Comparison of ENCODE assay signal across 4 worm cellular contexts in the genomic region with DNA sequence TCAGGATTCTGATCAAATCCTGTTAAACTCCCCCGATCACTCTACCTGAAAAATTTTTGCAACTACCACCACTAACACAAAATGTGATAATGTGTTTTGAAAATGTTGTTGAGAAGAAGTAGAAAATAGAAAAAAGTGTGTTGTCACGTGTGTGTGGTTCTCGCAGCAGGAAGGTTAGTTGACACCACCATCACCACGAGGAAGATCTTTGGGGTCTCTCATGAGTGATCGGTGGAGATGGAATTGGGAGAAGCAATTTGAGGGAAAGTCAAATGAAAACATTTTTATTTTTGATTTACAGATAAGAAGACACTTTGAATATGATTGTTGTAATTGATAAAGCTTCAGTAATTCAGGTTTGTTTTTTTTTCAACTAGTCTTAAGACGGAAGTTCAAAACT.
TF ChIP-seq lines count a peak whose summit lies in the region.

No protein-coding gene starts in this region.

TF ChIP-seq in whole organism, L1 larva, 84 proteins besides CTCF, POLR2A, EP300 and RAD21 (continued from another document):
- peak; percentile 53 to 64 for TF ChIP-seq lsy-2 (tag; optimal IDR thresholded peaks at IDR 0.05; lab: Kevin White, UChicago)
- peak; percentile 88 for TF ChIP-seq nhr-71 (tag; optimal IDR thresholded peaks at IDR 0.05; lab: Kevin White, UChicago)
- TF ChIP-seq jun-1 (tag; optimal IDR thresholded peaks at IDR 0.05; lab: Kevin White, UChicago): no peak
- TF ChIP-seq nhr-85 (tag; lab: Kevin White, UChicago): peak; percentile 91
- TF ChIP-seq rnt-1 (tag; optimal IDR thresholded peaks at IDR 0.05; lab: Kevin White, UChicago): peak; percentile 77
- TF ChIP-seq elt-3 (tag; optimal IDR thresholded peaks at IDR 0.05; lab: Kevin White, UChicago): peak in 2 of 6 experiments; percentile 33 to 78
- TF ChIP-seq nhr-20 (tag; optimal IDR thresholded peaks at IDR 0.05; lab: Kevin White, UChicago): peak; percentile 92
- TF ChIP-seq ztf-4 (tag; optimal IDR thresholded peaks at IDR 0.05; lab: Kevin White, UChicago): peak; percentile 80
- no peak for TF ChIP-seq ceh-82 (tag; optimal IDR thresholded peaks at IDR 0.05; lab: Kevin White, UChicago)
- peak; percentile 24 for TF ChIP-seq pax-3 (tag; optimal IDR thresholded peaks at IDR 0.05; lab: Kevin White, UChicago)
- TF ChIP-seq nhr-237 (tag; optimal IDR thresholded peaks at IDR 0.05; lab: Kevin White, UChicago): no peak
- TF ChIP-seq nhr-19 (GFP tag; conservative IDR thresholded peaks at IDR 0.05; lab: Robert Waterston, UW): peak; percentile 90
- peak; percentile 57 for TF ChIP-seq lir-3 (tag; optimal IDR thresholded peaks at IDR 0.05; lab: Kevin White, UChicago; ENCODE audit: poor library complexity)
- peak in 1 of 2 experiments; percentile 92 for TF ChIP-seq mdl-1 (tag; optimal IDR thresholded peaks at IDR 0.05; lab: Kevin White, UChicago)
- peak; percentile 81 for TF ChIP-seq unc-130 (tag; optimal IDR thresholded peaks at IDR 0.05; lab: Kevin White, UChicago)
- peak; percentile 12 for TF ChIP-seq lin-39 (tag; optimal IDR thresholded peaks at IDR 0.05; lab: Kevin White, UChicago)
- TF ChIP-seq aly-2 (tag; optimal IDR thresholded peaks at IDR 0.05; lab: Kevin White, UChicago): no peak
- TF ChIP-seq ceh-63 (GFP tag; optimal IDR thresholded peaks at IDR 0.05; lab: Kevin White, UChicago): no peak
- peak; percentile 34 to 65 for TF ChIP-seq lin-35 (GFP tag; optimal IDR thresholded peaks at IDR 0.05; lab: Kevin White, UChicago)
- peak; percentile 86 for TF ChIP-seq blmp-1 (tag; optimal IDR thresholded peaks at IDR 0.05; lab: Kevin White, UChicago)
- TF ChIP-seq ama-1 (optimal IDR thresholded peaks at IDR 0.05; lab: Kevin White, UChicago): peak; percentile 68
- peak; percentile 53 for TF ChIP-seq C16A3.4 (tag; optimal IDR thresholded peaks at IDR 0.05; lab: Kevin White, UChicago)
- TF ChIP-seq mab-9 (GFP tag; IDR thresholded peaks at IDR 0.05; lab: Robert Waterston, UW): no peak
- TF ChIP-seq tbx-2 (tag; optimal IDR thresholded peaks at IDR 0.05; lab: Kevin White, UChicago): peak; percentile 49
- peak; percentile 72 for TF ChIP-seq vab-15 (tag; optimal IDR thresholded peaks at IDR 0.05; lab: Kevin White, UChicago)

TF ChIP-seq in whole organism, L2 larva, 48 proteins besides CTCF, POLR2A, EP300 and RAD21 (continued from another document):
- TF ChIP-seq nhr-129 (tag; optimal IDR thresholded peaks at IDR 0.05; lab: Kevin White, UChicago): peak; percentile 86
- TF ChIP-seq nhr-6 (tag; optimal IDR thresholded peaks at IDR 0.05; lab: Kevin White, UChicago): peak; percentile 27
- no peak for TF ChIP-seq alr-1 (tag; optimal IDR thresholded peaks at IDR 0.05; lab: Kevin White, UChicago)
- peak in 1 of 2 experiments; percentile 60 for TF ChIP-seq lsy-2 (tag; optimal IDR thresholded peaks at IDR 0.05; lab: Kevin White, UChicago)
- TF ChIP-seq nhr-21 (tag; optimal IDR thresholded peaks at IDR 0.05; lab: Kevin White, UChicago): peak; percentile 12
- TF ChIP-seq sma-3 (GFP tag; optimal IDR thresholded peaks at IDR 0.05; lab: Kevin White, UChicago): peak; percentile 17
- peak; percentile 54 for TF ChIP-seq gmeb-1 (tag; optimal IDR thresholded peaks at IDR 0.05; lab: Kevin White, UChicago)

TF ChIP-seq in whole organism, L3 larva, 47 proteins besides CTCF, POLR2A, EP300 and RAD21 (continued from another document):
- TF ChIP-seq jun-1 (tag; optimal IDR thresholded peaks at IDR 0.05; lab: Kevin White, UChicago): peak; percentile 41
- no peak for TF ChIP-seq ceh-82 (tag; optimal IDR thresholded peaks at IDR 0.05; lab: Kevin White, UChicago)
- TF ChIP-seq elt-2 (tag; optimal IDR thresholded peaks at IDR 0.05; lab: Kevin White, UChicago): peak; percentile 53
- no peak for TF ChIP-seq lin-15B (tag; optimal IDR thresholded peaks at IDR 0.05; lab: Kevin White, UChicago)
- TF ChIP-seq nfya-1 (tag; optimal IDR thresholded peaks at IDR 0.05; lab: Kevin White, UChicago; ENCODE audit: insufficient read depth): peak; percentile 26
- no peak for TF ChIP-seq ceh-16 (tag; optimal IDR thresholded peaks at IDR 0.05; lab: Kevin White, UChicago)
- TF ChIP-seq fkh-10 (GFP tag; optimal IDR thresholded peaks at IDR 0.05; lab: Kevin White, UChicago): no peak
- TF ChIP-seq zag-1 (tag; optimal IDR thresholded peaks at IDR 0.05; lab: Kevin White, UChicago): no peak
- TF ChIP-seq R02D3.7 (tag; optimal IDR thresholded peaks at IDR 0.05; lab: Kevin White, UChicago): no peak
- no peak for TF ChIP-seq nhr-237 (tag; optimal IDR thresholded peaks at IDR 0.05; lab: Kevin White, UChicago)
- no peak for TF ChIP-seq daf-12 (tag; optimal IDR thresholded peaks at IDR 0.05; lab: Kevin White, UChicago)
- no peak for TF ChIP-seq ceh-9 (tag; optimal IDR thresholded peaks at IDR 0.05; lab: Kevin White, UChicago)
- no peak for TF ChIP-seq nhr-76 (tag; optimal IDR thresholded peaks at IDR 0.05; lab: Kevin White, UChicago)
- no peak for TF ChIP-seq fos-1 (tag; optimal IDR thresholded peaks at IDR 0.05; lab: Kevin White, UChicago)
- TF ChIP-seq nhr-43 (tag; optimal IDR thresholded peaks at IDR 0.05; lab: Kevin White, UChicago; ENCODE audit: poor library complexity, severe bottlenecking): peak; percentile 68
- no peak for TF ChIP-seq aly-2 (tag; optimal IDR thresholded peaks at IDR 0.05; lab: Kevin White, UChicago)
- no peak for TF ChIP-seq ceh-28 (tag; optimal IDR thresholded peaks at IDR 0.05; lab: Kevin White, UChicago)
- no peak for TF ChIP-seq snpc-4 (tag; optimal IDR thresholded peaks at IDR 0.05; lab: Kevin White, UChicago)
- no peak for TF ChIP-seq eor-1 (tag; optimal IDR thresholded peaks at IDR 0.05; lab: Kevin White, UChicago)
- peak; percentile 16 for TF ChIP-seq pha-4 (tag; optimal IDR thresholded peaks at IDR 0.05; lab: Kevin White, UChicago)
- TF ChIP-seq ama-1 (optimal IDR thresholded peaks at IDR 0.05; lab: Kevin White, UChicago): peak; percentile 77
- no peak for TF ChIP-seq nhr-12 (tag; optimal IDR thresholded peaks at IDR 0.05; lab: Kevin White, UChicago)
- no peak for TF ChIP-seq egl-5 (tag; optimal IDR thresholded peaks at IDR 0.05; lab: Kevin White, UChicago)
- TF ChIP-seq lsy-12 (tag; optimal IDR thresholded peaks at IDR 0.05; lab: Kevin White, UChicago): no peak
- TF ChIP-seq skn-1 (tag; optimal IDR thresholded peaks at IDR 0.05; lab: Kevin White, UChicago): no peak
- TF ChIP-seq pqm-1 (tag; optimal IDR thresholded peaks at IDR 0.05; lab: Kevin White, UChicago): peak; percentile 45
TF ChIP-seq in whole organism, L3 larva: peak in this region for 12.

TF ChIP-seq in whole organism, L4 larva, 104 proteins besides CTCF, POLR2A, EP300 and RAD21 (continued from another document):
- TF ChIP-seq lin-38 (GFP tag; IDR thresholded peaks at IDR 0.05; lab: Robert Waterston, UW) (no peak), pqm-1 (tag; optimal IDR thresholded peaks at IDR 0.05; lab: Kevin White, UChicago) (no peak), F26F4.8 (GFP tag; conservative IDR thresholded peaks at IDR 0.05; lab: Robert Waterston, UW) (no peak), F44E2.7 (GFP tag; IDR thresholded peaks at IDR 0.05; lab: Robert Waterston, UW) (no peak), lin-15B (tag; optimal IDR thresholded peaks at IDR 0.05; lab: Kevin White, UChicago) (no peak), daf-16 (GFP tag; optimal IDR thresholded peaks at IDR 0.05; lab: Kevin White, UChicago) (peak in 1 of 2 experiments; percentile 83), daf-16 (tag; optimal IDR thresholded peaks at IDR 0.05; lab: Kevin White, UChicago) (peak; percentile 62), mdt-29 (GFP tag; IDR thresholded peaks at IDR 0.05; lab: Robert Waterston, UW) (no peak), ceh-20 (GFP tag; IDR thresholded peaks at IDR 0.05; lab: Robert Waterston, UW) (no peak), ZK337.2 (GFP tag; IDR thresholded peaks at IDR 0.05; lab: Robert Waterston, UW) (no peak), tra-1 (GFP tag; IDR thresholded peaks at IDR 0.05; lab: Robert Waterston, UW) (no peak), hif-1 (tag; optimal IDR thresholded peaks at IDR 0.05; lab: Kevin White, UChicago) (peak in 1 of 2 experiments; percentile 42), daf-12 (tag; optimal IDR thresholded peaks at IDR 0.05; lab: Kevin White, UChicago) (no peak), mxl-3 (GFP tag; optimal IDR thresholded peaks at IDR 0.05; lab: Kevin White, UChicago) (peak; percentile 32), dpl-1 (GFP tag; optimal IDR thresholded peaks at IDR 0.05; lab: Kevin White, UChicago) (no peak), mdl-1 (tag; optimal IDR thresholded peaks at IDR 0.05; lab: Kevin White, UChicago) (peak; percentile 79 to 83), arid-1 (GFP tag; conservative IDR thresholded peaks at IDR 0.05; lab: Robert Waterston, UW) (no peak), nhr-11 (tag; optimal IDR thresholded peaks at IDR 0.05; lab: Kevin White, UChicago) (peak; percentile 82), skn-1 (tag; optimal IDR thresholded peaks at IDR 0.05; lab: Kevin White, UChicago) (no peak), dmd-6 (GFP tag; IDR thresholded peaks at IDR 0.05; lab: Robert Waterston, UW) (peak; percentile 69), Y75B8A.6 (GFP tag; IDR thresholded peaks at IDR 0.05; lab: Robert Waterston, UW) (no peak), dmd-9 (GFP tag; IDR thresholded peaks at IDR 0.05; lab: Robert Waterston, UW) (no peak), cey-2 (tag; optimal IDR thresholded peaks at IDR 0.05; lab: Kevin White, UChicago; ENCODE audit: borderline replicate concordance, insufficient read depth) (peak; percentile 35), aha-1 (tag; lab: Kevin White, UChicago) (peak; percentile 94)
